Worm (Caenorhabditis elegans): ENCODE measurements around the gene nas-33.

Gene nas-33

DNA sequence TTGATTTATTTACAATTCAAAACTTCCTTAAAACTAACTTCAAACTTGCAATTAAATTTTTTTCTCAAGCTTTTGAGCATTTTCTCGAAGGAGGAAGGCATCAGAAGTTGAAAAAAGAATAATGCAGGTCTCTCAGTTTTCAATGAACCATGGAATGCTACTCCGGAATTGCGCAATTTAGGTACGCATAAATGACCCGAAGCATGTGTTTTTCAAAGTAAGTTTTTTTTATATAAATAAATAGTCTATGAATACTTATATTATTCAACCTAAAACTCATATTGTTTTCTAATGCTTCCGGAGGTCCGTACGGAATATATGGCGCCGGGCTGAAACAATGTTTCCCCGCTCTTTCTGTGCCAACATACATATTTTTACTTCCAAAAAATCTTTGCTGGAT, 21.4 kb downstream of the nas-33 start, which contains the start of gene K10C2.2:
Gene K10C2.2, minus strand, starts transcription at position 101 of the 400 bp plus-strand sequence.
- TF ChIP-seq skn-1 (tag; optimal IDR thresholded peaks at IDR 0.05) (no peak), lsy-2 (tag; optimal IDR thresholded peaks at IDR 0.05) (no peak), Y55F3AM.14 (GFP tag; optimal IDR thresholded peaks at IDR 0.05) (no peak), elt-3 (tag; optimal IDR thresholded peaks at IDR 0.05) (no peak)

DNA sequence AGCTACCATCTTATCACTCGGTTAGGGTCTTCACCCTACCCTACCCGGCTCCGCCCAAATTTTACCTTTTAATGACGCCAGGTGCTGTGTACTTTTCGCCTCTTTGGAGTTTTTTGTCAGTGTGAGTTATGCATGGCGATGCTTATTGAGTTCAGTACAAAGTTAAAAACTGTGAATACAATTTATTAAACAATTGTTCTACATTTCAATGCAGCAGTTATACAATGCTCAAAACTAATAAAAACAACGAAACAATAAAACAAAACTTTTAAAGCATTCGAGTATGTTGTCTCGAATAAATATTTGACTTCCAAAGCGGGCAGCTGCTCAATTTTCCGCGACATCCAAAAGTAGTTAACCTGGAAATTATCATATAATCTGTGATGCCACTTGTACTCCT, 24.5 kb downstream of the nas-33 start, which contains the start of gene ctsa-2:
Gene ctsa-2, minus strand, starts transcription at position 101 of the 400 bp plus-strand sequence.
- TF ChIP-seq ztf-11 (tag; optimal IDR thresholded peaks at IDR 0.05) = no peak
- TF ChIP-seq fos-1 (tag; optimal IDR thresholded peaks at IDR 0.05) = peak; percentile 7

DNA sequence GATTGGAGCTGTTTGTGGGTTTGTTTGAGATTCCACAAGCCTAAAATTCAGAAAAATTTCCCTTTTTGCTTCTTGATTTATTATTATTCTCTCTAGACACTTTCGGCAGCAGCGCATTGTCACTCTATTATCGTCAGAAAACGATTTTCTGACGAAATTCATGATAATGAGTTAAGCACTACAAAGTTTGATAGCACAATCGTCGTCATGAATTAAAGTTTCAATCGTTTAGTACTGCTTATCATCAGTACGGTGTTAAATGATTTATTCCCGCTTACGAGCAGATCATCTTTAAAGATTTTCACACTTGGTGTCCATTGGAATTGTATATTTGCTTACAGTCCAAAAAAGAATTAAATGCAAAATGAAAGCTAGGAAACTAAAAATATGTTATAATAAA, 25.5 kb downstream of the nas-33 start:
- TF ChIP-seq sma-9 (GFP tag; optimal IDR thresholded peaks at IDR 0.05) (peak; percentile 17), sma-9 (tag; optimal IDR thresholded peaks at IDR 0.05) (no peak), fos-1 (tag; optimal IDR thresholded peaks at IDR 0.05) (peak; percentile 62), nhr-6 (tag; optimal IDR thresholded peaks at IDR 0.05) (no peak)

DNA sequence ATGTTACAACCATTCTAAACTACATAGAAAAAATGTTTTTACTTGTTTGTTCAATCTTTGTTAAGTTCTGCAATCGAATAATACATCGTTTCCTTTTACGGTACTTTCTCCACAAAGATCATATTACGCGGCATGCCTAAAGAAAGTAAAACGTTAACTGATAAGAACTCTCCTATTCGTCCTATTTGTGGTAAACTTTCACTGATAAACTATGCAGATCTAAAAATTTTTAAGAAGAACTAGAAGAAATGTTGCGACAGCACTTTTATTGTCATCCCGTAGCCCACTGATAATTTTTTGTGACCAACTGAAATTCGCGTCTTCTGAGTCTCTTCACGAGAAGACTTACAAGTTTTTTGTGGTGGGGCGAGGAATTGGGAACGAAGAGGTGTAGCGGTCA, 27.9 kb downstream of the nas-33 start:
- TF ChIP-seq fos-1 (tag; optimal IDR thresholded peaks at IDR 0.05) (peak; percentile 77), mdl-1 (tag; optimal IDR thresholded peaks at IDR 0.05) (no peak), ZK546.5 (tag; optimal IDR thresholded peaks at IDR 0.05) (no peak), aly-2 (tag; optimal IDR thresholded peaks at IDR 0.05) (no peak), alr-1 (tag; optimal IDR thresholded peaks at IDR 0.05) (no peak), ama-1 (optimal IDR thresholded peaks at IDR 0.05) (no peak), crh-2 (tag; optimal IDR thresholded peaks at IDR 0.05) (peak; percentile 49), elt-1 (tag; optimal IDR thresholded peaks at IDR 0.05) (no peak), egl-27 (tag; optimal IDR thresholded peaks at IDR 0.05) (no peak), nhr-129 (tag; optimal IDR thresholded peaks at IDR 0.05) (peak; percentile 28), ztf-1 (GFP tag; conservative IDR thresholded peaks at IDR 0.05) (no peak), lin-13 (GFP tag; optimal IDR thresholded peaks at IDR 0.05) (no peak), nhr-23 (tag; optimal IDR thresholded peaks at IDR 0.05) (no peak), ztf-4 (tag; optimal IDR thresholded peaks at IDR 0.05) (no peak), ceh-16 (tag; optimal IDR thresholded peaks at IDR 0.05) (no peak), nhr-11 (tag; optimal IDR thresholded peaks at IDR 0.05) (no peak), F13H6.1 (tag; optimal IDR thresholded peaks at IDR 0.05) (peak; percentile 27), lin-11 (tag; optimal IDR thresholded peaks at IDR 0.05) (no peak), peb-1 (tag; optimal IDR thresholded peaks at IDR 0.05) (no peak), sma-9 (GFP tag; optimal IDR thresholded peaks at IDR 0.05) (peak; percentile 55), sma-9 (tag; optimal IDR thresholded peaks at IDR 0.05) (no peak)

DNA sequence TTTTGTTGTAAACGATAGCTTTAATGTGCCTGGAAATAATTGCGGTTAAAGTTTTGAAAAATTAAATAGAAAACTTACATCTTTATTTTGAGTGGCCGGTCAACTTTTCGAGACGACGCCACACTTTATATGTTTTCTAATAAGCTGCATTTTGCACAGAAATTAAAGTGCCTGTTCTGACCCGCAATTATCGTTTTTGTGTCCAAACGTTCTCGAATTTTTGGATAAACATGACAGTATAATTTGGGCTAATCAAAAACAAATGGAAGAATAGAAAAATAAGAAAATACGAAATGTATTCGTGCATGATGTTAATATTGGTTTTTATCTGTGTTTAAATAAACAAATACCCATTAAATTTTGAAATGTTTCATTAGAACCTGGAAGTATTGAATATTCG, 34.4 kb downstream of the nas-33 start, which contains the start of gene K10C2.12:
Gene K10C2.12, minus strand, starts transcription at position 101 of the 400 bp plus-strand sequence.
- TF ChIP-seq mdl-1 (tag; optimal IDR thresholded peaks at IDR 0.05) = no peak
- no peak for TF ChIP-seq mab-5 (tag; optimal IDR thresholded peaks at IDR 0.05)
- TF ChIP-seq ztf-1 (GFP tag; conservative IDR thresholded peaks at IDR 0.05) = no peak
- TF ChIP-seq nhr-77 (tag; optimal IDR thresholded peaks at IDR 0.05) = no peak
- TF ChIP-seq crh-2 (tag; optimal IDR thresholded peaks at IDR 0.05) = no peak
- no peak for TF ChIP-seq nhr-23 (tag; optimal IDR thresholded peaks at IDR 0.05)
- no peak for TF ChIP-seq unc-62 (GFP tag; optimal IDR thresholded peaks at IDR 0.05)
- TF ChIP-seq nhr-129 (tag; optimal IDR thresholded peaks at IDR 0.05) = no peak
- TF ChIP-seq lin-39 (tag; optimal IDR thresholded peaks at IDR 0.05) = no peak
- TF ChIP-seq lin-11 (tag; optimal IDR thresholded peaks at IDR 0.05) = no peak
- no peak for TF ChIP-seq aly-2 (tag; optimal IDR thresholded peaks at IDR 0.05)

DNA sequence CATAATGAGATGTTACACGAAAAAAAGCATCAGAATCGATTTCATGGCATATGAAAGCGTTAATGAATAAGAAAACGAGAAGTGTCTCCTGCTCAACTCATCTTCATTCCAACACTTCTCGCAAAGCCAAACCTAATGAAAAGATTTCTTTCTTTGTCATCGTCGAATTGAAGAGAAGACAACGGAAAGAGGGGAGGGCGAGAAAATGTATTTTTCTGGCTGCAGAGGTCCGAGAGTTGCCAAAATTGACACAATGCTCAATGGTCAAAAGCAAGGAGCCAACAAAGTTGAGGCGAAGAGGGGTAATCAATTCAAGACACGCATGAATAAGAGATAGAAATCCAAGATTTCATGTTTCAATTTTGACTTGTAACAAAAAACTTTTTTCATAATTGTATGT, 35.9 kb downstream of the nas-33 start:
- TF ChIP-seq fos-1 (tag; optimal IDR thresholded peaks at IDR 0.05) = no peak
- TF ChIP-seq aly-2 (tag; optimal IDR thresholded peaks at IDR 0.05) = no peak
- TF ChIP-seq ztf-11 (tag; optimal IDR thresholded peaks at IDR 0.05) = no peak
- TF ChIP-seq elt-3 (tag; optimal IDR thresholded peaks at IDR 0.05) = no peak
- no peak for TF ChIP-seq mdl-1 (tag; optimal IDR thresholded peaks at IDR 0.05)
- no peak for TF ChIP-seq nhr-77 (tag; optimal IDR thresholded peaks at IDR 0.05)
- no peak for TF ChIP-seq nhr-25 (tag; optimal IDR thresholded peaks at IDR 0.05)
- TF ChIP-seq crh-2 (tag; optimal IDR thresholded peaks at IDR 0.05) = no peak
- no peak for TF ChIP-seq nhr-10 (tag; optimal IDR thresholded peaks at IDR 0.05)
- no peak for TF ChIP-seq zag-1 (tag; optimal IDR thresholded peaks at IDR 0.05)
- TF ChIP-seq lin-39 (tag; optimal IDR thresholded peaks at IDR 0.05) = no peak
- no peak for TF ChIP-seq unc-39 (tag; optimal IDR thresholded peaks at IDR 0.05)
- no peak for TF ChIP-seq mbf-1 (tag; optimal IDR thresholded peaks at IDR 0.05)
- no peak for TF ChIP-seq C34F6.9 (tag; optimal IDR thresholded peaks at IDR 0.05)
- TF ChIP-seq nhr-21 (tag; optimal IDR thresholded peaks at IDR 0.05) = no peak
- TF ChIP-seq ama-1 (optimal IDR thresholded peaks at IDR 0.05) = no peak
